Fruit fly (Drosophila melanogaster): Measurements from ENCODE around the gene CG1907.
A peak's percentile ranks its signal among the peaks of the same experiment; 100 is the strongest.

The CG1907 gene

DNA sequence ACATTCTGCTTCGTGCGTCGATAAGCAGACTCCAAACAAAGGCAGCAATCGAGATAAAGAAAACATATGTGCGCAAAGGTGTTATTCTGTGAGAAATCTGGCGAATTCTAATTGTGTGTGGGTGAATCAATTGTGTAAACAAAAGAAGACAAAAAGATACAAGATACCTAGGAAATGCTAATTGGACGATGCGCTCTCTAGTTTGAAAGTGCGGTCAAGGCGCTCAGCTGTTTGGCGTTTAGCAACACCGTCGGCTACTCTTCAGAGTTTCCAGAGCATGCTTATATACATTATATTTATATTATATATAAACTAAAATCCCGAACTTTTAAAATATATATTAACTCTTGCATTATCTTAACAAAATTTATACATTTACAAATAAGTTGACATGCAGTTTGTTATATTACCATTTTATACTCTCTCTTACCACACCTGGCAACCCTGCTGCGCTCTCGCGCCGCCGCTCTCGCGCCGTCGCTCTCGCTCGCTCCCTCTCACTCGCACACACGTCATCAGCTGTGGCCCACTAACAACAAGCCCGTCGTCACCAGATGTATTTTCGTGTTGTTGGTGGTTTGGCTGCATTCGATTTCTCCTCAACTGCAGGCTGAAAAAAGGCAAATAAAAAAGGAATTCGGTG lies at the start of gene CG1907:
CG1907 (plus strand) TSS at position 551 of the 643 bp plus-strand sequence.
- TF ChIP-seq CG33017 (tag; optimal IDR thresholded peaks at IDR 0.05): peak; percentile 97
- TF ChIP-seq CG14711 (tag; optimal IDR thresholded peaks at IDR 0.05): peak; percentile 100
- TF ChIP-seq ovo (GFP tag; optimal IDR thresholded peaks at IDR 0.05): peak; percentile 80
- peak; percentile 97 for TF ChIP-seq CG11617 (GFP tag; optimal IDR thresholded peaks at IDR 0.05)
- TF ChIP-seq toe (GFP tag; optimal IDR thresholded peaks at IDR 0.05): peak; percentile 93
- TF ChIP-seq bab1 (GFP tag; optimal IDR thresholded peaks at IDR 0.05): peak; percentile 98
- TF ChIP-seq CG7045 (GFP tag; optimal IDR thresholded peaks at IDR 0.05): peak; percentile 99
- peak; percentile 88 for TF ChIP-seq tj (GFP tag; optimal IDR thresholded peaks at IDR 0.05)
- TF ChIP-seq Crg-1 (GFP tag; optimal IDR thresholded peaks at IDR 0.05): peak; percentile 93
- peak; percentile 78 for TF ChIP-seq CG1620 (GFP tag; optimal IDR thresholded peaks at IDR 0.05)
- peak; percentile 96 for TF ChIP-seq Clk (GFP tag; optimal IDR thresholded peaks at IDR 0.05)
- peak; percentile 73 for TF ChIP-seq Hr96 (GFP tag; optimal IDR thresholded peaks at IDR 0.05)
- peak; percentile 91 for TF ChIP-seq pad (GFP tag; optimal IDR thresholded peaks at IDR 0.05)
- peak; percentile 82 for TF ChIP-seq Mnt (GFP tag; optimal IDR thresholded peaks at IDR 0.05)
- TF ChIP-seq kay (GFP tag; ENCODE audit: borderline replicate concordance): no peak
- TF ChIP-seq CG12768 (GFP tag; optimal IDR thresholded peaks at IDR 0.05): peak; percentile 98
- TF ChIP-seq CG5204 (GFP tag; optimal IDR thresholded peaks at IDR 0.05): peak; percentile 84
- TF ChIP-seq cic (GFP tag; optimal IDR thresholded peaks at IDR 0.05): peak; percentile 71
- peak; percentile 98 for TF ChIP-seq CG7101 (tag; optimal IDR thresholded peaks at IDR 0.05)
- TF ChIP-seq cnc (optimal IDR thresholded peaks at IDR 0.05): no peak

DNA sequence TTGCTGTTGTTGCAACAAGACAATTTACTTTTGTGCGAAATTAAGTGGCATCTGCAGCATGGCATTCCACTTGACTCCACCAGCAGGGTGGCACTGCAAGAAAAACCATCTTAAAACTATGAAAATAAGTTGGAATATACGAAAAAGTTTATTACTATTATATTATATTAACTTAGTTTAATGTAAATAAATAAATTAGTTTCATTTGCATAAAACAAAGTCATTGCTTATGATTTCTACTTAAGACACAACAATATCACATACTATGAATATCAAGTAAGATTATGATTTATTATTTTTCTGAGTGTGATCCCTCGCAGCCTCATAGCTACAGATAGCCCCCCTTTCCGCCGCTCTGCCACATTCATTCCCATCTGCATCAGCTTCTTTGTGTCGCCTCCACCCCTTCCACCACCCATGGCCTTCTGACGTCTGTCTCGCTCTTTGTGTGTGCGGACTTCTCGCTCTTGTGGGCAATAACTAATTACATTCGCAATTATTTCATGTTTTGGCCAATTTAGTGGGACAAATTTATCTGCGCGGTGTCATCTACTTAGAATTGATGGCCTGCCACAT lies 48.5 kb upstream of the CG1907 start:
- TF ChIP-seq kay (GFP tag; ENCODE audit: borderline replicate concordance): no peak
- TF ChIP-seq CG7045 (GFP tag; optimal IDR thresholded peaks at IDR 0.05): no peak
- TF ChIP-seq Crg-1 (GFP tag; optimal IDR thresholded peaks at IDR 0.05): no peak
- TF ChIP-seq CG7101 (tag; optimal IDR thresholded peaks at IDR 0.05): no peak
- no peak for TF ChIP-seq tj (GFP tag; optimal IDR thresholded peaks at IDR 0.05)
- no peak for TF ChIP-seq CG33017 (tag; optimal IDR thresholded peaks at IDR 0.05)
- no peak for TF ChIP-seq CG12768 (GFP tag; optimal IDR thresholded peaks at IDR 0.05)
- no peak for TF ChIP-seq ovo (GFP tag; optimal IDR thresholded peaks at IDR 0.05)
- TF ChIP-seq CG14711 (tag; optimal IDR thresholded peaks at IDR 0.05): no peak
- no peak for TF ChIP-seq bab1 (GFP tag; optimal IDR thresholded peaks at IDR 0.05)
- TF ChIP-seq cnc (optimal IDR thresholded peaks at IDR 0.05): no peak
- TF ChIP-seq Clk (GFP tag; optimal IDR thresholded peaks at IDR 0.05): no peak

DNA sequence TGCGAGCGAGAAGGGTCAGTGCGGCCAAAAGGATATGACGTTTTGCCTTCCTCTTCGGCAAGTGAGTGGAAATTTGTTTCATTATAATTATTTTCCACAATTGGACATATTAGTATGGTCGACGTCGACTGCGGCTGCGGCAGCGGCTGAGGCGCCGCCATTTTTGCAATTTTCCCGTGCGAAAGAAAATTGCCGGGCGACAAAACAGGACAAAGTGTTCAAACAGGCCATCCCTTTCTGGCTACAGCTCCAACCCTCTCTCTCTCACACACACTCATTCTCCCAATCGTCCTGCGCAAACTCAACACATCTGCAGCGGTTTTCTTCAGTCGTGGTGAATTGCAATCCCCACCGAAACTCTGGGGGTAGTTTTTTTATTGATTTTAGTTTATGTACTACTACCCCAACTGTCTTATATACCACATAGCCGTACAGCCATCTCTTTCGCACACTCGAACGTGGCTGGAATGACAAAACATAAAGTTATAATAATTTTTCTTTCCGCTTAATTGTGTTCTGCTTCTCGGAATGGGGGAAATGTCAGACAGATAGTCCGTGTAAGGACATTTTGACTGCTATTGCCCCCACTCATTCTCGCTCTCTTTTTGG lies 46.7 kb upstream of the CG1907 start:
- TF ChIP-seq CG33017 (tag; optimal IDR thresholded peaks at IDR 0.05) (no peak), pad (GFP tag; optimal IDR thresholded peaks at IDR 0.05) (peak; percentile 38)

- TF ChIP-seq kay (GFP tag; ENCODE audit: borderline replicate concordance) (no peak), CG33017 (tag; optimal IDR thresholded peaks at IDR 0.05) (no peak), CG5204 (GFP tag; optimal IDR thresholded peaks at IDR 0.05) (no peak), ovo (GFP tag; optimal IDR thresholded peaks at IDR 0.05) (no peak), toe (GFP tag; optimal IDR thresholded peaks at IDR 0.05) (no peak), CG11617 (GFP tag; optimal IDR thresholded peaks at IDR 0.05) (no peak), Crg-1 (GFP tag; optimal IDR thresholded peaks at IDR 0.05) (no peak)
Observed at dm6 chr3R:29576009-29576408, 42.9 kb upstream of the CG1907 start.

- TF ChIP-seq pad (GFP tag; optimal IDR thresholded peaks at IDR 0.05) (no peak), Mnt (GFP tag; optimal IDR thresholded peaks at IDR 0.05) (no peak), Hr96 (GFP tag; optimal IDR thresholded peaks at IDR 0.05) (no peak), cic (GFP tag; optimal IDR thresholded peaks at IDR 0.05) (no peak), cnc (optimal IDR thresholded peaks at IDR 0.05) (no peak), CG12768 (GFP tag; optimal IDR thresholded peaks at IDR 0.05) (no peak), CG1620 (GFP tag; optimal IDR thresholded peaks at IDR 0.05) (no peak), ovo (GFP tag; optimal IDR thresholded peaks at IDR 0.05) (no peak), tj (GFP tag; optimal IDR thresholded peaks at IDR 0.05) (no peak), CG33017 (tag; optimal IDR thresholded peaks at IDR 0.05) (no peak), toe (GFP tag; optimal IDR thresholded peaks at IDR 0.05) (no peak)
Observed at dm6 chr3R:29581420-29581819, 37.4 kb upstream of the CG1907 start.

DNA sequence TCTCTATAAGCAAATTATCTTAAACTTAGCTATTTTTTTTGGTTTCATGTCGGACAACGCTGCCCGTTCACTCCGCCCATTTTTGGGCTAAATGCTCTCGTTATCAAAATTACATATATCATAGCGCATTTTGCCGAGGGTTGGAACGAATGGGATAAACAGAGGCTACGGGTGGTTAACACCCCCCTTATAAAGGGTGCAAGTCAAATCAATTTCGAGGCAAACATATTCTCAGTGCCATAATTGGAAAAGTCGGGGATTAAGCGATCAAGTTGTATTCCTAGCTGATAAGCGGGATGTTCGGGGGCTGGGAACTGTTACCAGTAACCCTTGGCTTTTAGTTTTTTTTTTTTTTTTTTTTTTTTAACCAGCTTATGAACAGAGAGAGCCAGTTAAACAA lies 35.6 kb upstream of the CG1907 start:
- TF ChIP-seq ovo (GFP tag; optimal IDR thresholded peaks at IDR 0.05) (no peak), CG7101 (tag; optimal IDR thresholded peaks at IDR 0.05) (no peak), CG5204 (GFP tag; optimal IDR thresholded peaks at IDR 0.05) (no peak), pad (GFP tag; optimal IDR thresholded peaks at IDR 0.05) (no peak), Mnt (GFP tag; optimal IDR thresholded peaks at IDR 0.05) (no peak), CG11617 (GFP tag; optimal IDR thresholded peaks at IDR 0.05) (no peak), toe (GFP tag; optimal IDR thresholded peaks at IDR 0.05) (no peak), Crg-1 (GFP tag; optimal IDR thresholded peaks at IDR 0.05) (no peak), CG12768 (GFP tag; optimal IDR thresholded peaks at IDR 0.05) (no peak), CG7045 (GFP tag; optimal IDR thresholded peaks at IDR 0.05) (no peak), CG14711 (tag; optimal IDR thresholded peaks at IDR 0.05) (no peak), Clk (GFP tag; optimal IDR thresholded peaks at IDR 0.05) (no peak), tj (GFP tag; optimal IDR thresholded peaks at IDR 0.05) (no peak), cic (GFP tag; optimal IDR thresholded peaks at IDR 0.05) (no peak), kay (GFP tag; ENCODE audit: borderline replicate concordance) (no peak)

All from whole organism, adult.